Worm (Caenorhabditis elegans): Measurements from ENCODE around the gene mua-3.
A peak's percentile ranks its signal among the peaks of the same experiment; 100 is the strongest.
"Not testable (repeated sequence)": the region's sequence is repeated elsewhere in the genome, so short reads cannot be mapped to it uniquely, and the experiment has no call there.

mua-3 gene

ce11 chrIII:10216585-10217278 is 56.2 kb downstream of the mua-3 start, which contains the start of gene cts-1:
TSS of gene cts-1 (minus strand) at chrIII:10216635.
- peak; percentile 28 for TF ChIP-seq aly-1 (tag; optimal IDR thresholded peaks at IDR 0.05)
- TF ChIP-seq tbx-37 (GFP tag; conservative IDR thresholded peaks at IDR 0.05), result no peak

ce11 chrIII:10218587-10218986 is 58.1 kb downstream of the mua-3 start, which contains the start of the genes rde-4 and cox-14:
TSS of gene rde-4 (minus strand) at chrIII:10218646.
TSS of gene cox-14 (plus strand) at chrIII:10218942.
- TF ChIP-seq ceh-36 (tag; optimal IDR thresholded peaks at IDR 0.05), result no peak
- TF ChIP-seq ama-1 (optimal IDR thresholded peaks at IDR 0.05), result no peak
- no peak for TF ChIP-seq pes-1 (GFP tag; IDR thresholded peaks at IDR 0.05)
- no peak for TF ChIP-seq F13C5.2 (tag; optimal IDR thresholded peaks at IDR 0.05)
- no peak for TF ChIP-seq ets-7 (tag; optimal IDR thresholded peaks at IDR 0.05)
- TF ChIP-seq B0310.2 (tag; optimal IDR thresholded peaks at IDR 0.05), result no peak
- TF ChIP-seq tbx-37 (GFP tag; conservative IDR thresholded peaks at IDR 0.05), result no peak
- TF ChIP-seq tra-4 (tag; optimal IDR thresholded peaks at IDR 0.05), result no peak
- TF ChIP-seq aly-1 (tag; optimal IDR thresholded peaks at IDR 0.05), result no peak
- TF ChIP-seq flt-1 (GFP tag; IDR thresholded peaks at IDR 0.05), result no peak
- no peak for TF ChIP-seq tbx-11 (GFP tag; IDR thresholded peaks at IDR 0.05)
- no peak for TF ChIP-seq hmg-4 (GFP tag; optimal IDR thresholded peaks at IDR 0.05)
- no peak for TF ChIP-seq sea-1 (GFP tag; conservative IDR thresholded peaks at IDR 0.05)
- no peak for TF ChIP-seq hnd-1 (tag; optimal IDR thresholded peaks at IDR 0.05)
- TF ChIP-seq ceh-13 (GFP tag; optimal IDR thresholded peaks at IDR 0.05), result no peak
- no peak for TF ChIP-seq hmbx-1 (tag; optimal IDR thresholded peaks at IDR 0.05)
- TF ChIP-seq scrt-1 (GFP tag; IDR thresholded peaks at IDR 0.05), result no peak

ce11 chrIII:10221860-10222259 is 61.4 kb downstream of the mua-3 start, which contains the start of gene Y70G10A.4:
TSS of gene Y70G10A.4 (plus strand) at chrIII:10222160.
- not testable (repeated sequence) for TF ChIP-seq sea-1 (GFP tag; conservative IDR thresholded peaks at IDR 0.05); tbx-37 (GFP tag; conservative IDR thresholded peaks at IDR 0.05); tbx-11 (GFP tag; IDR thresholded peaks at IDR 0.05)

ce11 chrIII:10231641-10232040 is 71.1 kb downstream of the mua-3 start:
- no peak for TF ChIP-seq hmbx-1 (tag; optimal IDR thresholded peaks at IDR 0.05)
- no peak for TF ChIP-seq pes-1 (GFP tag; IDR thresholded peaks at IDR 0.05)
- TF ChIP-seq F13C5.2 (tag; optimal IDR thresholded peaks at IDR 0.05), result no peak
- TF ChIP-seq scrt-1 (GFP tag; IDR thresholded peaks at IDR 0.05), result no peak
- TF ChIP-seq aly-1 (tag; optimal IDR thresholded peaks at IDR 0.05), result no peak
- TF ChIP-seq flt-1 (GFP tag; IDR thresholded peaks at IDR 0.05), result no peak
- no peak for TF ChIP-seq tbx-11 (GFP tag; IDR thresholded peaks at IDR 0.05)
- no peak for TF ChIP-seq B0310.2 (tag; optimal IDR thresholded peaks at IDR 0.05)
- TF ChIP-seq ceh-36 (tag; optimal IDR thresholded peaks at IDR 0.05), result no peak
- no peak for TF ChIP-seq sea-1 (GFP tag; conservative IDR thresholded peaks at IDR 0.05)
- no peak for TF ChIP-seq hmg-4 (GFP tag; optimal IDR thresholded peaks at IDR 0.05)
- TF ChIP-seq tra-4 (tag; optimal IDR thresholded peaks at IDR 0.05), result no peak
- no peak for TF ChIP-seq hnd-1 (tag; optimal IDR thresholded peaks at IDR 0.05)
- TF ChIP-seq ets-7 (tag; optimal IDR thresholded peaks at IDR 0.05), result no peak
- no peak for TF ChIP-seq ama-1 (optimal IDR thresholded peaks at IDR 0.05)
- TF ChIP-seq ceh-13 (GFP tag; optimal IDR thresholded peaks at IDR 0.05), result no peak
- TF ChIP-seq tbx-37 (GFP tag; conservative IDR thresholded peaks at IDR 0.05), result no peak
